Fruit fly (Drosophila melanogaster) whole organism, embryonic: ENCODE measurements around the gene Arpc3A.

Experiments used
- Ada2b ChIP-seq: fragments of 200-800 bp; sonication (Bioruptor generic); IDR thresholded peaks from 2 replicates; pipeline ENCODE4 v1.3.6; 2022; ENCODE audit warnings: missing biosample characterization, missing genetic modification characterization
- Blimp-1 ChIP-seq: fragments of 200-800 bp; sonication (Bioruptor generic); optimal IDR thresholded peaks from 3 replicates; lab custom pipeline; 2018; ENCODE audit warnings: missing biosample characterization, missing genetic modification characterization, mild to moderate bottlenecking, moderate library complexity, missing genetic modification reagents
- CG11085 ChIP-seq: fragments of 200-800 bp; sonication (Bioruptor generic); IDR thresholded peaks from 2 replicates; pipeline ENCODE4 v1.3.6; 2022; ENCODE audit warnings: missing biosample characterization, missing genetic modification characterization
- CG11093 ChIP-seq: fragments of 200-800 bp; sonication (Bioruptor generic); IDR thresholded peaks from 3 replicates; pipeline ENCODE4 v1.3.6; 2022; ENCODE audit warnings: missing biosample characterization, missing genetic modification characterization
- CG11560 ChIP-seq: fragments of 200-800 bp; sonication (Bioruptor generic); IDR thresholded peaks from 3 replicates; pipeline ENCODE4 v1.3.6; 2022; ENCODE audit warnings: missing biosample characterization, missing genetic modification characterization
- CG13424 ChIP-seq: fragments of 200-800 bp; sonication (Bioruptor generic); optimal IDR thresholded peaks from 2 replicates; lab custom pipeline; 2019; ENCODE audit warnings: missing biosample characterization, mild to moderate bottlenecking, missing genetic modification characterization, moderate library complexity
- CG14014 ChIP-seq: fragments of 200-800 bp; sonication (Bioruptor generic); IDR thresholded peaks from 2 replicates; pipeline ENCODE4 v1.3.6; 2022; ENCODE audit warnings: missing biosample characterization, missing genetic modification characterization
- CG14050 ChIP-seq: fragments of 200-800 bp; sonication (Bioruptor generic); IDR thresholded peaks from 3 replicates; pipeline ENCODE4 v1.3.6; 2022; ENCODE audit warnings: missing biosample characterization, missing genetic modification characterization
- CG16815 ChIP-seq: fragments of 200-800 bp; sonication (Bioruptor generic); optimal IDR thresholded peaks from 3 replicates; lab custom pipeline; 2017; ENCODE audit warnings: missing biosample characterization, mild to moderate bottlenecking, missing genetic modification characterization
- CG17361 ChIP-seq: fragments of 200-800 bp; sonication (Bioruptor generic); IDR thresholded peaks from 3 replicates; pipeline ENCODE4 v1.3.6; 2022; ENCODE audit warnings: missing biosample characterization, missing genetic modification characterization
- CG1792 ChIP-seq: fragments of 200-800 bp; sonication (Bioruptor generic); optimal IDR thresholded peaks from 2 replicates; lab custom pipeline; 2016; ENCODE audit warnings: missing biosample characterization, missing genetic modification characterization
- CG6791 ChIP-seq: fragments of 200-800 bp; sonication (Bioruptor generic); IDR thresholded peaks from 3 replicates; pipeline ENCODE4 v1.3.6; 2022; ENCODE audit warnings: missing biosample characterization, missing genetic modification characterization; ENCODE audit not compliant: partially characterized antibody
- CG8290 ChIP-seq, 3 experiments: fragments of 200-800 bp; sonication (Bioruptor generic); optimal IDR thresholded peaks; 2 replicates each; lab custom pipeline; 2016 to 2019; ENCODE audit warnings: missing biosample characterization in 3 of 3, missing genetic modification characterization in 3 of 3, mild to moderate bottlenecking in 2 of 3, moderate library complexity in 1 of 3
- CG8924 ChIP-seq: fragments of 200-800 bp; optimal IDR thresholded peaks from 3 replicates; lab custom pipeline; 2019; ENCODE audit warnings: missing biosample characterization, mild to moderate bottlenecking, missing genetic modification characterization, moderate library complexity
- CHES-1-like ChIP-seq: fragments of 200-800 bp; sonication (Bioruptor generic); optimal IDR thresholded peaks from 2 replicates; lab custom pipeline; 2016; ENCODE audit warnings: missing biosample characterization, missing genetic modification characterization
- CTCF ChIP-seq: fragments of 200-800 bp; sonication (Bioruptor generic); optimal IDR thresholded peaks from 2 replicates; lab custom pipeline; 2017; ENCODE audit warnings: missing biosample characterization, mild to moderate bottlenecking, missing genetic modification characterization, moderate library complexity
- Deaf1 ChIP-seq: fragments of 200-800 bp; optimal IDR thresholded peaks from 3 replicates; lab custom pipeline; 2019; ENCODE audit warnings: missing biosample characterization, mild to moderate bottlenecking, missing genetic modification characterization, moderate library complexity
- Dll ChIP-seq: fragments of 200-800 bp; sonication (Bioruptor generic); IDR thresholded peaks from 4 replicates; pipeline ENCODE4 v1.3.6; 2022; ENCODE audit warnings: missing biosample characterization, missing genetic modification characterization; ENCODE audit not compliant: partially characterized antibody
- Gug ChIP-seq: fragments of 200-800 bp; sonication (Bioruptor generic); IDR thresholded peaks from 4 replicates; pipeline ENCODE4 v1.3.6; 2022; ENCODE audit warnings: missing biosample characterization, missing genetic modification characterization
- MESR4 ChIP-seq: fragments of 200-800 bp; sonication (Bioruptor generic); optimal IDR thresholded peaks from 2 replicates; lab custom pipeline; 2018; ENCODE audit warnings: missing biosample characterization, mild to moderate bottlenecking, missing genetic modification characterization, moderate library complexity
- MTF-1 ChIP-seq: fragments of 200-800 bp; sonication (Bioruptor generic); optimal IDR thresholded peaks from 2 replicates; lab custom pipeline; 2018; ENCODE audit warnings: missing biosample characterization, mild to moderate bottlenecking, missing genetic modification characterization, borderline replicate concordance
- Six4 ChIP-seq: fragments of 200-800 bp; sonication (Bioruptor generic); optimal IDR thresholded peaks from 2 replicates; lab custom pipeline; 2016; ENCODE audit warnings: missing biosample characterization, missing genetic modification characterization
- bsh ChIP-seq, 2 experiments: fragments of 200-800 bp; sonication (Bioruptor generic); optimal IDR thresholded peaks; 2 replicates each; lab custom pipeline; 2017 to 2018; ENCODE audit warnings: mild to moderate bottlenecking in 2 of 2, missing biosample characterization in 2 of 2, missing genetic modification characterization in 2 of 2, moderate library complexity in 1 of 2
- cas ChIP-seq: fragments of 200-800 bp; sonication (Bioruptor generic); IDR thresholded peaks from 2 replicates; pipeline ENCODE4 v1.3.6; 2022; ENCODE audit warnings: missing biosample characterization, missing genetic modification characterization
- chinmo ChIP-seq: fragments of 200-800 bp; sonication (Bioruptor generic); IDR thresholded peaks from 4 replicates; pipeline ENCODE4 v1.3.6; 2022; ENCODE audit warnings: missing biosample characterization, missing genetic modification characterization; ENCODE audit not compliant: partially characterized antibody
- dpn ChIP-seq, 2 experiments: fragments of 200-800 bp; sonication (Bioruptor generic); optimal IDR thresholded peaks; 3 replicates each; lab custom pipeline; 2016; ENCODE audit warnings: missing biosample characterization in 2 of 2, missing genetic modification characterization in 2 of 2
- emc ChIP-seq: fragments of 200-800 bp; sonication (Bioruptor generic); optimal IDR thresholded peaks from 2 replicates; lab custom pipeline; 2016; ENCODE audit warnings: missing biosample characterization, missing genetic modification characterization
- fd102C ChIP-seq: fragments of 200-800 bp; sonication (Bioruptor generic); optimal IDR thresholded peaks from 2 replicates; lab custom pipeline; 2018; ENCODE audit warnings: missing biosample characterization, mild to moderate bottlenecking, missing genetic modification characterization, moderate library complexity
- grn ChIP-seq: fragments of 200-800 bp; sonication (Bioruptor generic); optimal IDR thresholded peaks from 3 replicates; lab custom pipeline; 2017; ENCODE audit warnings: missing biosample characterization, missing genetic modification characterization
- hbn ChIP-seq: fragments of 200-800 bp; sonication (Bioruptor generic); IDR thresholded peaks from 2 replicates; pipeline ENCODE4 v1.3.6; 2022; ENCODE audit warnings: missing biosample characterization, missing genetic modification characterization; ENCODE audit not compliant: partially characterized antibody
- hkb ChIP-seq, 2 experiments: fragments of 200-800 bp in 1 of 2; fragments of >200 bp in 1 of 2; sonication (Bioruptor generic) in 1 of 2; IDR thresholded peaks in 1 of 2; optimal IDR thresholded peaks in 1 of 2; 2 replicates each; pipeline versions ENCODE4 v1.3.6 to Lab custom; 2017 to 2022; ENCODE audit warnings: missing biosample characterization in 1 of 2, missing genetic modification characterization in 1 of 2
- lab ChIP-seq: fragments of 200-800 bp; sonication (Bioruptor generic); optimal IDR thresholded peaks from 3 replicates; lab custom pipeline; 2017; ENCODE audit warnings: missing biosample characterization, missing genetic modification characterization, mild to moderate bottlenecking, moderate library complexity, missing genetic modification reagents
- lbe ChIP-seq: fragments of 200-800 bp; sonication (Bioruptor generic); optimal IDR thresholded peaks from 2 replicates; lab custom pipeline; 2016; ENCODE audit warnings: missing biosample characterization, mild to moderate bottlenecking, missing genetic modification characterization
- lola ChIP-seq, 3 experiments: fragments of >200 bp in 2 of 3; fragments of 200-800 bp in 1 of 3; sonication (Bioruptor generic) in 1 of 3; optimal IDR thresholded peaks; 2 replicates each; lab custom pipeline; 2017 to 2019; ENCODE audit warnings: missing biosample characterization in 3 of 3, missing genetic modification characterization in 3 of 3, mild to moderate bottlenecking in 1 of 3, moderate library complexity in 1 of 3
- maf-S ChIP-seq: fragments of 200-800 bp; sonication (Bioruptor generic); optimal IDR thresholded peaks from 2 replicates; lab custom pipeline; 2016; ENCODE audit warnings: missing biosample characterization, missing genetic modification characterization
- mam ChIP-seq: fragments of 200-800 bp; sonication (Bioruptor generic); optimal IDR thresholded peaks from 3 replicates; lab custom pipeline; 2016; ENCODE audit warnings: missing biosample characterization, missing genetic modification characterization
- nerfin-1 ChIP-seq: fragments of 200-800 bp; sonication (Bioruptor generic); optimal IDR thresholded peaks from 3 replicates; lab custom pipeline; 2019; ENCODE audit warnings: missing biosample characterization, mild to moderate bottlenecking, missing genetic modification characterization, moderate library complexity
- nom ChIP-seq: fragments of 200-800 bp; sonication (Bioruptor generic); optimal IDR thresholded peaks from 2 replicates; lab custom pipeline; 2017; ENCODE audit warnings: missing biosample characterization, missing genetic modification characterization, mild to moderate bottlenecking, moderate library complexity, missing genetic modification reagents
- pan ChIP-seq, 4 experiments: fragments of >200 bp in 3 of 4; fragments of 200-800 bp in 1 of 4; sonication (Bioruptor generic) in 1 of 4; optimal IDR thresholded peaks in 3 of 4; IDR thresholded peaks in 1 of 4; 2 replicates each; pipeline versions ENCODE4 v1.3.6 to Lab custom; 2017 to 2022; ENCODE audit warnings: missing biosample characterization in 2 of 4, missing genetic modification characterization in 2 of 4, mixed read lengths in 1 of 4
- phol ChIP-seq: fragments of 200-800 bp; sonication (Bioruptor generic); optimal IDR thresholded peaks from 3 replicates; lab custom pipeline; 2018; ENCODE audit warnings: missing biosample characterization, mild to moderate bottlenecking, missing genetic modification characterization, moderate library complexity
- pita ChIP-seq: fragments of 200-800 bp; sonication (Bioruptor generic); optimal IDR thresholded peaks from 2 replicates; lab custom pipeline; 2017; ENCODE audit warnings: missing biosample characterization, mild to moderate bottlenecking, missing genetic modification characterization
- pum ChIP-seq: fragments of 200-800 bp; sonication (Bioruptor generic); optimal IDR thresholded peaks from 2 replicates; lab custom pipeline; 2016; ENCODE audit warnings: missing biosample characterization, missing genetic modification characterization
- sens ChIP-seq: fragments of 200-800 bp; sonication (Bioruptor generic); peaks from one replicate; lab custom pipeline; 2016; ENCODE audit warnings: missing biosample characterization, missing genetic modification characterization
- sens-2 ChIP-seq: fragments of 200-800 bp; sonication (Bioruptor generic); IDR thresholded peaks from 2 replicates; pipeline ENCODE4 v1.3.6; 2022; ENCODE audit warnings: missing biosample characterization, missing genetic modification characterization
- seq ChIP-seq: fragments of 200-800 bp; sonication (Bioruptor generic); IDR thresholded peaks from 2 replicates; pipeline ENCODE4 v1.3.6; 2022; ENCODE audit warnings: missing biosample characterization, missing genetic modification characterization
- sisA ChIP-seq: fragments of 200-800 bp; sonication (Bioruptor generic); IDR thresholded peaks from 2 replicates; pipeline ENCODE4 v1.3.6; 2022; ENCODE audit warnings: missing biosample characterization, missing genetic modification characterization
- yki ChIP-seq: fragments of >200 bp; optimal IDR thresholded peaks from 3 replicates; lab custom pipeline; 2018
- z ChIP-seq: fragments of 200-800 bp; sonication (Bioruptor generic); IDR thresholded peaks from 3 replicates; pipeline ENCODE4 v1.3.6; 2022; ENCODE audit warnings: missing biosample characterization, missing genetic modification characterization
- zfh1 ChIP-seq: fragments of 200-800 bp; sonication (Bioruptor generic); IDR thresholded peaks from 3 replicates; pipeline ENCODE4 v1.3.6; 2022; ENCODE audit warnings: missing biosample characterization, missing genetic modification characterization
- zfh2 ChIP-seq: fragments of 200-800 bp; sonication (Bioruptor generic); optimal IDR thresholded peaks from 2 replicates; lab custom pipeline; 2016; ENCODE audit warnings: missing biosample characterization, missing genetic modification characterization

Gene Arpc3A

DNA sequence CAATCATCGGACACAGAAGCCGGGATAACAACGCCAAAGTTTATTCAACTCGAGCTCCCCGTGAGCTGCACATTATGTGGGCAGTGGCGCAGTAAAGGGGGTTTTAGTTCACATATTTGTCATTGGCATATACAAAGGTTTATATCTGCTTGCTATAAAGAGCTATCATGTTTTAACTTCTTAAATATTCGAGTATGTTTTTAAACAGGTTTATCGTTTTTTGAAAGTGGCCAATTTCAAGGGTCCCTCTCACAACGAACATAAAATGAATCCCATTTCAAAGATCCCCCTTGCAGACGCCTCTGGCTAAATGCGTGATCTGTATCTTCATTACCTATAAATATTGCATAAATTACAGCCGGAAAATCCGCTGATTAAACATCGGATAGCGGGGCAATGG is 6.9 kb upstream of the Arpc3A start (continued):
- TF ChIP-seq z (no peak), nom (GFP tag; lab: Kevin White, UChicago) (peak; percentile 59), hkb (optimal IDR thresholded peaks at IDR 0.05; lab: Kevin White, UChicago) (no peak), hkb (GFP tag; IDR thresholded peaks at IDR 0.05; lab: Robert Waterston, UW) (0 out of 2 replicates have a peak, but pooled peaks have one; percentile 33), CHES-1-like (GFP tag; lab: Kevin White, UChicago) (no peak), lbe (peak; percentile 31), lab (peak; percentile 18), Dll (GFP tag; lab: Robert Waterston, UW) (no peak), Gug (GFP tag; lab: Robert Waterston, UW) (0 out of 4 replicates have a peak, but pooled peaks have one; percentile 2), bsh (GFP tag; optimal IDR thresholded peaks at IDR 0.05; lab: Kevin White, UChicago) (peak in 1 of 2 experiments; percentile 50), CG13424 (peak; percentile 55), CG16815 (no peak), mam (GFP tag; lab: Kevin White, UChicago) (peak; percentile 16), maf-S (GFP tag; lab: Kevin White, UChicago) (no peak), seq (GFP tag; lab: Robert Waterston, UW) (0 out of 2 replicates have a peak, but pooled peaks have one; percentile 12), dpn (GFP tag; optimal IDR thresholded peaks at IDR 0.05; lab: Kevin White, UChicago) (peak in 1 of 2 experiments; percentile 32), phol (tag; lab: Kevin White, UChicago) (peak; percentile 27), pan (optimal IDR thresholded peaks at IDR 0.05; lab: Kevin White, UChicago) (no peak), pan (GFP tag; optimal IDR thresholded peaks at IDR 0.05 in 1 of 2, IDR thresholded peaks at IDR 0.05 in 1 of 2) (peak in 1 of 2 experiments; percentile 28), fd102C (GFP tag; lab: Kevin White, UChicago) (no peak), sens (GFP tag; lab: Kevin White, UChicago) (peak; percentile 29), Ada2b (GFP tag; lab: Robert Waterston, UW) (0 out of 2 replicates have a peak, but pooled peaks have one; percentile 5), hbn (GFP tag; lab: Robert Waterston, UW) (no peak), CG11093 (GFP tag; lab: Robert Waterston, UW) (peak; percentile 34; the same call in 1 of the 3 replicates), pita (GFP tag; lab: Kevin White, UChicago) (no peak), CG11085 (GFP tag; lab: Robert Waterston, UW) (no peak)

DNA sequence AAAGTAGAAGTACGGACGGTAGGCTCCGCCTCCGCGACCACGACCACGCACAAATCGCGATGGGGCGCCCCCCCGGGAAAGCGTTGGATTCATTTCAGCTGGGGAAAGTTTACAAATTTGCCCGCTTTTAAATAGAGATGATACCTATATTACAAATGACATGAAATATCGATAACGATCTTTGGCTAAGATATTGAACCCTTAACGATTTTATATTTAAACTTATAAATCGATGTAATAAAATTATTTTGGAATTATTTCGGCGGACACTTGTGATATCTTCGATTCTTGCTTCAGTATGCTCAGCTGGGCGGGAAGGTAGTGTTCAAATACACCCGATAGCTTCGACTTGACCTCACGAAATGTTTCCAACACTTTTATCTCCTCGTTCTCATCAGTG is 1.9 kb upstream of the Arpc3A start, which contains the start of gene rec:
Gene rec (minus strand): TSS at position 108 of the 400 bp plus-strand sequence.
- TF ChIP-seq sens-2, result no peak
- no peak for TF ChIP-seq cas (GFP tag; lab: Robert Waterston, UW)
- no peak for TF ChIP-seq CG14014 (GFP tag; lab: Robert Waterston, UW)
- no peak for TF ChIP-seq CG17361
- TF ChIP-seq Deaf1 (tag; lab: Kevin White, UChicago), result no peak
- no peak for TF ChIP-seq nerfin-1 (tag; lab: Kevin White, UChicago)
- no peak for TF ChIP-seq CG11560 (tag; lab: Robert Waterston, UW)
- no peak for TF ChIP-seq emc (GFP tag; lab: Kevin White, UChicago)
- TF ChIP-seq CG1792 (GFP tag; lab: Kevin White, UChicago), result no peak
- TF ChIP-seq Blimp-1 (GFP tag; lab: Kevin White, UChicago), result no peak
- TF ChIP-seq lola (GFP tag; optimal IDR thresholded peaks at IDR 0.05; lab: Kevin White, UChicago), result no peak
- no peak for TF ChIP-seq CG6791 (GFP tag; lab: Robert Waterston, UW)
- no peak for TF ChIP-seq CTCF (GFP tag; lab: Kevin White, UChicago)
- no peak for TF ChIP-seq CG8290 (GFP tag; optimal IDR thresholded peaks at IDR 0.05; lab: Kevin White, UChicago)
- TF ChIP-seq CG8290 (tag; optimal IDR thresholded peaks at IDR 0.05; lab: Kevin White, UChicago), result no peak
- TF ChIP-seq CG8924 (tag; lab: Kevin White, UChicago), result no peak
- TF ChIP-seq grn (GFP tag; lab: Kevin White, UChicago), result no peak
- TF ChIP-seq Six4 (GFP tag; lab: Kevin White, UChicago), result no peak
- no peak for TF ChIP-seq yki
- TF ChIP-seq MTF-1 (GFP tag; lab: Kevin White, UChicago), result no peak
- TF ChIP-seq zfh2 (GFP tag; lab: Kevin White, UChicago), result no peak
- no peak for TF ChIP-seq zfh1 (GFP tag; lab: Robert Waterston, UW)
- no peak for TF ChIP-seq sisA
- no peak for TF ChIP-seq CG14050 (GFP tag; lab: Robert Waterston, UW)
- TF ChIP-seq MESR4 (GFP tag; lab: Kevin White, UChicago), result no peak
- 0 out of 4 replicates have a peak, but pooled peaks have one; percentile 42 for TF ChIP-seq chinmo (GFP tag; lab: Robert Waterston, UW)
- TF ChIP-seq pum (GFP tag; lab: Kevin White, UChicago), result no peak
